Worm (Caenorhabditis elegans) whole organism, midembryonic: ENCODE data around the gene str-232.

ENCODE experiments used
- T22C8.4 ChIP-seq: fragments of 200-800 bp; sonication (Bioruptor generic); IDR thresholded peaks from 2 replicates; pipeline ENCODE4 v1.3.6; 2022; ENCODE audit warnings: missing genetic modification characterization, missing compliant biosample characterization
- cog-1 ChIP-seq: sonication (generic microtip); optimal IDR thresholded peaks from 2 replicates; lab custom pipeline; 2016; ENCODE audit warnings: missing genetic modification characterization, missing compliant biosample characterization
- flt-1 ChIP-seq: fragments of 200-800 bp; sonication (Bioruptor generic); IDR thresholded peaks from 2 replicates; pipeline ENCODE4 v1.3.6; 2022; ENCODE audit warnings: missing genetic modification characterization, missing compliant biosample characterization
- klf-2 ChIP-seq: fragments of 200-800 bp; sonication (Bioruptor generic); conservative IDR thresholded peaks from 2 replicates; pipeline ENCODE4 v1.3.6; 2022; ENCODE audit warnings: missing genetic modification reagents, missing genetic modification characterization, missing compliant biosample characterization
- ref-1 ChIP-seq: fragments of 200-800 bp; sonication (Bioruptor generic); conservative IDR thresholded peaks from 2 replicates; pipeline ENCODE4 v1.3.6; 2022; ENCODE audit warnings: missing genetic modification reagents, missing genetic modification characterization, missing compliant biosample characterization
- tab-1 ChIP-seq: fragments of 200-800 bp; sonication (Bioruptor generic); IDR thresholded peaks from 2 replicates; pipeline ENCODE4 v1.3.6; 2022; ENCODE audit warnings: missing genetic modification characterization, missing compliant biosample characterization
- ztf-23 ChIP-seq: fragments of 200-800 bp; sonication (Bioruptor generic); IDR thresholded peaks from 2 replicates; pipeline ENCODE4 v1.3.6; 2022; ENCODE audit warnings: missing genetic modification reagents, missing genetic modification characterization, missing compliant biosample characterization

- TF ChIP-seq ztf-23 (GFP tag; lab: Robert Waterston, UW) (no peak), klf-2 (GFP tag; lab: Robert Waterston, UW) (no peak), T22C8.4 (GFP tag; lab: Robert Waterston, UW) (no peak), ref-1 (GFP tag; lab: Robert Waterston, UW) (no peak), flt-1 (GFP tag; lab: Robert Waterston, UW) (no peak), tab-1 (GFP tag; lab: Robert Waterston, UW) (no peak), cog-1 (tag; lab: Kevin White, UChicago) (no peak)
Observed at ce11 chrV:15974836-15975235, 40.7 kb downstream of the str-232 start, which contains the start of gene sru-22.
